In genomic region chrX:4113698-4114216, dm6 we compare ENCODE assay signal across 4 fruit fly cellular contexts.
TF ChIP-seq lines count a peak whose summit lies in the region.

Gene dgt4 (plus strand): TSS chrX:4113701.
Gene Nsun2 (minus strand): TSS chrX:4113734.

- TF ChIP-seq CTCF in whole organism, embryonic (GFP tag; optimal IDR thresholded peaks at IDR 0.05; lab: Kevin White, UChicago), result no peak

TF ChIP-seq in whole organism, adult, 20 proteins besides CTCF, POLR2A, EP300 and RAD21:
- TF ChIP-seq Mnt (GFP tag; optimal IDR thresholded peaks at IDR 0.05; lab: Kevin White, UChicago), result peak; percentile 66
- TF ChIP-seq Crg-1 (GFP tag; optimal IDR thresholded peaks at IDR 0.05; lab: Kevin White, UChicago), result no peak

TF ChIP-seq in whole organism, embryonic, 481 proteins besides CTCF, POLR2A, EP300 and RAD21 (continues in another document):
- TF ChIP-seq pfk (GFP tag; optimal IDR thresholded peaks at IDR 0.05; lab: Kevin White, UChicago) (no peak), CG11085 (GFP tag; IDR thresholded peaks at IDR 0.05; lab: Robert Waterston, UW) (no peak), CG10209 (GFP tag; optimal IDR thresholded peaks at IDR 0.05; lab: Kevin White, UChicago) (no peak), Lim3 (GFP tag; IDR thresholded peaks at IDR 0.05; lab: Robert Waterston, UW) (no peak), CG6272 (GFP tag; IDR thresholded peaks at IDR 0.05; lab: Robert Waterston, UW) (no peak), zfh1 (GFP tag; IDR thresholded peaks at IDR 0.05; lab: Robert Waterston, UW) (no peak), hb (GFP tag; IDR thresholded peaks at IDR 0.05; lab: Robert Waterston, UW; ENCODE audit: partially characterized antibody) (no peak), chinmo (GFP tag; IDR thresholded peaks at IDR 0.05; lab: Robert Waterston, UW; ENCODE audit: partially characterized antibody) (0 out of 4 replicates have a peak, but pooled peaks have one; percentile 9), CG8924 (tag; optimal IDR thresholded peaks at IDR 0.05; lab: Kevin White, UChicago) (no peak), aop (GFP tag; IDR thresholded peaks at IDR 0.05; lab: Robert Waterston, UW) (no peak), CG4820 (GFP tag; optimal IDR thresholded peaks at IDR 0.05; lab: Kevin White, UChicago) (no peak), mam (GFP tag; optimal IDR thresholded peaks at IDR 0.05; lab: Kevin White, UChicago) (peak; percentile 57), btn (GFP tag; optimal IDR thresholded peaks at IDR 0.05; lab: Kevin White, UChicago) (no peak), exex (tag; optimal IDR thresholded peaks at IDR 0.05; lab: Kevin White, UChicago) (no peak), CG4854 (GFP tag; optimal IDR thresholded peaks at IDR 0.05; lab: Kevin White, UChicago) (no peak), CG18619 (GFP tag; optimal IDR thresholded peaks at IDR 0.05; lab: Kevin White, UChicago) (no peak), Bteb2 (GFP tag; optimal IDR thresholded peaks at IDR 0.05; lab: Kevin White, UChicago) (no peak), Sin3A (optimal IDR thresholded peaks at IDR 0.05; lab: Kevin White, UChicago) (peak; percentile 51), CG8478 (optimal IDR thresholded peaks at IDR 0.05; lab: Kevin White, UChicago) (no peak), Chrac-16 (GFP tag; optimal IDR thresholded peaks at IDR 0.05; lab: Kevin White, UChicago) (peak; percentile 23), CG11560 (tag; IDR thresholded peaks at IDR 0.05; lab: Robert Waterston, UW) (no peak), CG2889 (GFP tag; IDR thresholded peaks at IDR 0.05; lab: Robert Waterston, UW) (no peak), Hey (tag; optimal IDR thresholded peaks at IDR 0.05; lab: Kevin White, UChicago) (no peak), CG13123 (GFP tag; optimal IDR thresholded peaks at IDR 0.05; lab: Kevin White, UChicago) (no peak), da (GFP tag; optimal IDR thresholded peaks at IDR 0.05; lab: Kevin White, UChicago) (no peak), sisA (GFP tag; IDR thresholded peaks at IDR 0.05; lab: Robert Waterston, UW) (peak; percentile 35; the same call in 1 of the 2 replicates), CG11723 (GFP tag; optimal IDR thresholded peaks at IDR 0.05; lab: Kevin White, UChicago) (no peak), CG8765 (GFP tag; IDR thresholded peaks at IDR 0.05; lab: Robert Waterston, UW) (no peak), CG14014 (GFP tag; IDR thresholded peaks at IDR 0.05; lab: Robert Waterston, UW) (no peak), vnd (GFP tag; IDR thresholded peaks at IDR 0.05; lab: Robert Waterston, UW; ENCODE audit: partially characterized antibody) (peak; percentile 44; the same call in 1 of the 3 replicates)

TF ChIP-seq in whole organism, prepupa, 60 proteins besides CTCF, POLR2A, EP300 and RAD21 (continues in another document):
- peak; percentile 40 for TF ChIP-seq pdm3 (GFP tag; optimal IDR thresholded peaks at IDR 0.05; lab: Kevin White, UChicago)
- TF ChIP-seq CG34406 (GFP tag; optimal IDR thresholded peaks at IDR 0.05; lab: Kevin White, UChicago), result no peak
- TF ChIP-seq CG6792 (GFP tag; optimal IDR thresholded peaks at IDR 0.05; lab: Kevin White, UChicago), result no peak
- no peak for TF ChIP-seq Sox102F (GFP tag; optimal IDR thresholded peaks at IDR 0.05; lab: Kevin White, UChicago)
- no peak for TF ChIP-seq CG8119 (GFP tag; IDR thresholded peaks at IDR 0.05; lab: Robert Waterston, UW)
- no peak for TF ChIP-seq Blimp-1 (GFP tag; optimal IDR thresholded peaks at IDR 0.05; lab: Kevin White, UChicago)
- no peak for TF ChIP-seq CG15336 (GFP tag; IDR thresholded peaks at IDR 0.05; lab: Robert Waterston, UW)
- TF ChIP-seq Hr4 (GFP tag; optimal IDR thresholded peaks at IDR 0.05; lab: Kevin White, UChicago), result no peak
- TF ChIP-seq lz (GFP tag; optimal IDR thresholded peaks at IDR 0.05; lab: Kevin White, UChicago), result peak; percentile 45
- TF ChIP-seq CG6854 (GFP tag; optimal IDR thresholded peaks at IDR 0.05; lab: Kevin White, UChicago), result no peak
- TF ChIP-seq Hr39 (GFP tag; optimal IDR thresholded peaks at IDR 0.05; lab: Kevin White, UChicago), result peak; percentile 55
- peak; percentile 80 for TF ChIP-seq Eip78C (GFP tag; lab: Kevin White, UChicago)
- TF ChIP-seq Gug (GFP tag; IDR thresholded peaks at IDR 0.05; lab: Robert Waterston, UW), result no peak
- no peak for TF ChIP-seq vri (GFP tag; optimal IDR thresholded peaks at IDR 0.05; lab: Kevin White, UChicago)
- peak; percentile 31 for TF ChIP-seq Eip75B (GFP tag; optimal IDR thresholded peaks at IDR 0.05; lab: Kevin White, UChicago)
- TF ChIP-seq CG8632 (GFP tag; optimal IDR thresholded peaks at IDR 0.05; lab: Kevin White, UChicago), result peak; percentile 12
- TF ChIP-seq salr (GFP tag; optimal IDR thresholded peaks at IDR 0.05; lab: Kevin White, UChicago), result no peak
- no peak for TF ChIP-seq fd59A (GFP tag; optimal IDR thresholded peaks at IDR 0.05; lab: Kevin White, UChicago)
- TF ChIP-seq CG11762 (GFP tag; optimal IDR thresholded peaks at IDR 0.05; lab: Kevin White, UChicago; ENCODE audit: insufficient read depth), result no peak
- TF ChIP-seq OdsH (GFP tag; optimal IDR thresholded peaks at IDR 0.05; lab: Kevin White, UChicago), result peak; percentile 42
- TF ChIP-seq achi (GFP tag; optimal IDR thresholded peaks at IDR 0.05; lab: Kevin White, UChicago), result peak; percentile 32
- TF ChIP-seq CG3919 (GFP tag; optimal IDR thresholded peaks at IDR 0.05; lab: Kevin White, UChicago), result peak; percentile 15
- TF ChIP-seq Hr38 (GFP tag; optimal IDR thresholded peaks at IDR 0.05; lab: Kevin White, UChicago), result no peak
- no peak for TF ChIP-seq Eip93F (GFP tag; optimal IDR thresholded peaks at IDR 0.05; lab: Kevin White, UChicago)
- TF ChIP-seq dac (GFP tag; optimal IDR thresholded peaks at IDR 0.05; lab: Kevin White, UChicago), result no peak
- peak; percentile 15 for TF ChIP-seq CG32006 (GFP tag; optimal IDR thresholded peaks at IDR 0.05; lab: Kevin White, UChicago)
- TF ChIP-seq Ets21C (GFP tag; optimal IDR thresholded peaks at IDR 0.05; lab: Kevin White, UChicago), result peak; percentile 35
- peak; percentile 36 for TF ChIP-seq CG31627 (GFP tag; optimal IDR thresholded peaks at IDR 0.05; lab: Kevin White, UChicago)
- TF ChIP-seq CG11902 (GFP tag; optimal IDR thresholded peaks at IDR 0.05; lab: Kevin White, UChicago), result peak; percentile 4
- TF ChIP-seq CG10631 (GFP tag; optimal IDR thresholded peaks at IDR 0.05; lab: Kevin White, UChicago), result peak; percentile 36
- no peak for TF ChIP-seq CG6808 (GFP tag; optimal IDR thresholded peaks at IDR 0.05; lab: Kevin White, UChicago)
- no peak for TF ChIP-seq net (GFP tag; optimal IDR thresholded peaks at IDR 0.05; lab: Kevin White, UChicago)
- no peak for TF ChIP-seq CG4318 (GFP tag; optimal IDR thresholded peaks at IDR 0.05; lab: Kevin White, UChicago)

TF ChIP-seq in whole organism, wandering third instar larva, 38 proteins besides CTCF, POLR2A, EP300 and RAD21:
- TF ChIP-seq Hr78 (GFP tag; optimal IDR thresholded peaks at IDR 0.05; lab: Kevin White, UChicago) (no peak), Dif (GFP tag; optimal IDR thresholded peaks at IDR 0.05; lab: Kevin White, UChicago; ENCODE audit: partially characterized antibody) (no peak), sv (GFP tag; optimal IDR thresholded peaks at IDR 0.05; lab: Kevin White, UChicago) (no peak), Myc (optimal IDR thresholded peaks at IDR 0.05; lab: Kevin White, UChicago) (peak; percentile 49), dl (GFP tag; optimal IDR thresholded peaks at IDR 0.05; lab: Kevin White, UChicago; ENCODE audit: insufficient read depth in 1 of 2, partially characterized antibody in 2 of 2) (no peak), psq (GFP tag; optimal IDR thresholded peaks at IDR 0.05; lab: Kevin White, UChicago) (peak; percentile 2), GATAd (GFP tag; optimal IDR thresholded peaks at IDR 0.05; lab: Kevin White, UChicago) (no peak), fru (GFP tag; optimal IDR thresholded peaks at IDR 0.05; lab: Kevin White, UChicago) (peak; percentile 21), br (GFP tag; optimal IDR thresholded peaks at IDR 0.05; lab: Kevin White, UChicago) (peak; percentile 13), Hr83 (GFP tag; optimal IDR thresholded peaks at IDR 0.05; lab: Kevin White, UChicago; ENCODE audit: poor library complexity, severe bottlenecking) (no peak), rgr (GFP tag; optimal IDR thresholded peaks at IDR 0.05; lab: Kevin White, UChicago) (peak; percentile 29), dmrt93B (GFP tag; optimal IDR thresholded peaks at IDR 0.05; lab: Kevin White, UChicago) (no peak), foxo (GFP tag; optimal IDR thresholded peaks at IDR 0.05; lab: Kevin White, UChicago) (peak in 1 of 2 experiments; percentile 61), CrebA (GFP tag; optimal IDR thresholded peaks at IDR 0.05; lab: Kevin White, UChicago; ENCODE audit: borderline replicate concordance) (no peak), lola (GFP tag; optimal IDR thresholded peaks at IDR 0.05; lab: Kevin White, UChicago) (no peak), jim (GFP tag; optimal IDR thresholded peaks at IDR 0.05; lab: Kevin White, UChicago) (no peak), OdsH (GFP tag; optimal IDR thresholded peaks at IDR 0.05; lab: Kevin White, UChicago) (no peak), CG9705 (GFP tag; optimal IDR thresholded peaks at IDR 0.05; lab: Kevin White, UChicago) (no peak), h (GFP tag; optimal IDR thresholded peaks at IDR 0.05; lab: Kevin White, UChicago) (peak; percentile 31), Abd-B (GFP tag; optimal IDR thresholded peaks at IDR 0.05; lab: Kevin White, UChicago) (no peak), HLH106 (tag; optimal IDR thresholded peaks at IDR 0.05; lab: Kevin White, UChicago) (no peak), Sp1 (GFP tag; optimal IDR thresholded peaks at IDR 0.05; lab: Kevin White, UChicago) (peak; percentile 12), CG32264 (GFP tag; optimal IDR thresholded peaks at IDR 0.05; lab: Kevin White, UChicago) (no peak), dsf (GFP tag; optimal IDR thresholded peaks at IDR 0.05; lab: Kevin White, UChicago; ENCODE audit: borderline replicate concordance) (no peak), usp (GFP tag; optimal IDR thresholded peaks at IDR 0.05; lab: Kevin White, UChicago) (no peak), woc (GFP tag; optimal IDR thresholded peaks at IDR 0.05; lab: Kevin White, UChicago) (peak; percentile 58), Hnf4 (GFP tag; optimal IDR thresholded peaks at IDR 0.05; lab: Kevin White, UChicago) (peak; percentile 50), Jra (GFP tag; optimal IDR thresholded peaks at IDR 0.05; lab: Kevin White, UChicago) (peak; percentile 28), N (GFP tag; optimal IDR thresholded peaks at IDR 0.05; lab: Kevin White, UChicago) (no peak)
